Fruit fly (Drosophila melanogaster) Kc167 (cell line): ENCODE results near the gene odd.

Source experiments
- Sin3A ChIP-seq: fragments of >200 bp; optimal IDR thresholded peaks from 2 replicates; lab custom pipeline; 2018; ENCODE audit warnings: missing external identifiers
- insv ChIP-seq: fragments of >200 bp; optimal IDR thresholded peaks from 3 replicates; lab custom pipeline; 2018; ENCODE audit warnings: missing external identifiers
- psq ChIP-seq: fragments of >200 bp; optimal IDR thresholded peaks from 2 replicates; lab custom pipeline; 2017; ENCODE audit warnings: missing external identifiers

DNA sequence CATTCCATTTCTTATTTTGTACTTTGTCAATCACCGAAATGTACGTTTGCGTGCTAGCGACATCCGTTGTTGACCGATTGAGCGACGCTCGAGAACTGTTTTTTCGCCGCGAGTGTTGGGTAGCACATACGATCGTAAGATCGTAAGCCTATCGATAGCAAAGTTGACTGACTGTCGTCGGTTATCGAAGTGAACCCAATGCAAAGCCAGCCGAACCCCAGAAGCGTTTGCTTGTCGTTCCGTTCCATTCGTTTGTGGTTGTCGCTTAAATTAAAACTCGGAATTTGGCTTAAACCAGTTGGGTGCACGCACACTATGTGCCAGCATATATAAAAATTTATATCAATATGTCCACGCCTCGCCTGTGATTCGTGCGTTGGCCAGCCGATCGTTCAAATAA is 39.5 kb upstream of the odd start:
- TF ChIP-seq Sin3A (lab: Kevin White, UChicago) (no peak), psq (lab: Kevin White, UChicago) (no peak), insv (lab: Kevin White, UChicago) (no peak)
